Worm (Caenorhabditis elegans): Measurements from ENCODE around the gene nxf-2.

- no peak for TF ChIP-seq bed-2 (GFP tag; IDR thresholded peaks at IDR 0.05)
- TF ChIP-seq lin-35 (GFP tag; optimal IDR thresholded peaks at IDR 0.05) = no peak
- no peak for TF ChIP-seq snpc-1.1 (tag; optimal IDR thresholded peaks at IDR 0.05; ENCODE audit: insufficient read depth)
- TF ChIP-seq hmg-1.2 (GFP tag; IDR thresholded peaks at IDR 0.05) = no peak
- TF ChIP-seq pha-4 (tag; optimal IDR thresholded peaks at IDR 0.05) = no peak
- TF ChIP-seq nfya-1 (tag; optimal IDR thresholded peaks at IDR 0.05; ENCODE audit: borderline replicate concordance, insufficient read depth) = no peak
- TF ChIP-seq F22D6.2 (tag; optimal IDR thresholded peaks at IDR 0.05) = no peak
Measured at ce11 chrV:14414032-14414431, 3.6 kb downstream of the nxf-2 start.
